Worm (Caenorhabditis elegans) whole organism, young adult: ENCODE data around the gene F35C5.3.

Source experiments
- B0019.2 ChIP-seq: fragments of 200-800 bp; sonication (Bioruptor generic); conservative IDR thresholded peaks from 2 replicates; pipeline ENCODE4 v1.3.6; 2022; ENCODE audit warnings: missing genetic modification reagents, missing genetic modification characterization, missing compliant biosample characterization
- B0035.1 ChIP-seq: sonication (generic microtip); optimal IDR thresholded peaks from 2 replicates; lab custom pipeline; 2016; ENCODE audit warnings: missing genetic modification characterization, mild to moderate bottlenecking, missing compliant biosample characterization, missing genotype, missing genetic modification reagents
- B0336.3 ChIP-seq: fragments of 200-800 bp; sonication (Bioruptor generic); IDR thresholded peaks from 2 replicates; pipeline ENCODE4 v1.3.6; 2022; ENCODE audit warnings: missing genetic modification characterization, missing compliant biosample characterization
- F55B11.4 ChIP-seq: sonication (generic microtip); optimal IDR thresholded peaks from 2 replicates; lab custom pipeline; 2016; ENCODE audit warnings: missing compliant biosample characterization, missing genetic modification characterization, borderline replicate concordance; ENCODE audit not compliant: insufficient read depth
- F57A8.1 ChIP-seq: fragments of 200-800 bp; sonication (Bioruptor generic); optimal IDR thresholded peaks from 2 replicates; lab custom pipeline; 2018; ENCODE audit warnings: mild to moderate bottlenecking, missing genetic modification characterization, moderate library complexity, missing compliant biosample characterization
- K11D2.4 ChIP-seq: fragments of 200-800 bp; sonication (Bioruptor generic); IDR thresholded peaks from 2 replicates; pipeline ENCODE4 v1.3.6; 2022; ENCODE audit warnings: missing genetic modification reagents, missing genetic modification characterization, missing compliant biosample characterization
- Y79H2A.3 ChIP-seq: fragments of 200-800 bp; sonication (Bioruptor generic); conservative IDR thresholded peaks from 2 replicates; pipeline ENCODE4 v1.3.6; 2022; ENCODE audit warnings: missing genetic modification reagents, missing genetic modification characterization, missing compliant biosample characterization
- ZK185.1 ChIP-seq: sonication (generic microtip); optimal IDR thresholded peaks from 2 replicates; lab custom pipeline; 2016; ENCODE audit warnings: mild to moderate bottlenecking, missing genetic modification characterization, missing compliant biosample characterization; ENCODE audit not compliant: poor library complexity, severe bottlenecking
- ama-1 ChIP-seq, 3 experiments: fragments of 150-350 bp in 1 of 3; sonication (generic microtip) in 2 of 3; optimal IDR thresholded peaks; 2 replicates each; lab custom pipeline; 2014 to 2018; ENCODE audit warnings: missing biosample characterization in 2 of 3, missing genetic modification characterization in 2 of 3, missing genetic modification reagents in 2 of 3
- aptf-3 ChIP-seq: fragments of 200-800 bp; sonication (Bioruptor generic); IDR thresholded peaks from 2 replicates; pipeline ENCODE4 v1.3.6; 2022; ENCODE audit warnings: missing genetic modification characterization, missing compliant biosample characterization
- attf-5 ChIP-seq: fragments of 200-800 bp; sonication (Bioruptor generic); optimal IDR thresholded peaks from 2 replicates; lab custom pipeline; 2018; ENCODE audit warnings: mild to moderate bottlenecking, missing genetic modification characterization, missing compliant biosample characterization
- attf-6 ChIP-seq: fragments of 200-800 bp; sonication (Bioruptor generic); IDR thresholded peaks from 2 replicates; pipeline ENCODE4 v1.3.6; 2022; ENCODE audit warnings: missing genetic modification reagents, missing genetic modification characterization, missing compliant biosample characterization
- bed-2 ChIP-seq: fragments of 200-800 bp; sonication (Bioruptor generic); IDR thresholded peaks from 2 replicates; pipeline ENCODE4 v1.3.6; 2022; ENCODE audit warnings: missing genetic modification reagents, missing genetic modification characterization, missing compliant biosample characterization
- ceh-100 ChIP-seq: fragments of 200-800 bp; sonication (Bioruptor generic); IDR thresholded peaks from 2 replicates; pipeline ENCODE4 v1.3.6; 2022; ENCODE audit warnings: missing genetic modification reagents, missing genetic modification characterization, missing compliant biosample characterization
- ceh-40 ChIP-seq: fragments of 200-800 bp; sonication (Bioruptor generic); IDR thresholded peaks from 2 replicates; pipeline ENCODE4 v1.3.6; 2022; ENCODE audit warnings: missing genetic modification characterization, missing compliant biosample characterization
- ceh-58 ChIP-seq: fragments of 200-800 bp; sonication (Bioruptor generic); IDR thresholded peaks from 2 replicates; pipeline ENCODE4 v1.3.6; 2022; ENCODE audit warnings: missing genetic modification characterization, missing compliant biosample characterization
- ceh-79 ChIP-seq: sonication (generic microtip); optimal IDR thresholded peaks from 2 replicates; lab custom pipeline; 2017; ENCODE audit warnings: mild to moderate bottlenecking, missing genetic modification characterization, missing compliant biosample characterization
- ceh-91 ChIP-seq: fragments of 200-800 bp; sonication (Bioruptor generic); IDR thresholded peaks from 2 replicates; pipeline ENCODE4 v1.3.6; 2022; ENCODE audit warnings: missing genetic modification reagents, missing genetic modification characterization, missing compliant biosample characterization
- dox-1 ChIP-seq: fragments of 200-800 bp; sonication (Bioruptor generic); IDR thresholded peaks from 2 replicates; pipeline ENCODE4 v1.3.6; 2022; ENCODE audit warnings: missing genetic modification reagents, missing genetic modification characterization, missing compliant biosample characterization
- gei-17 ChIP-seq: fragments of 200-800 bp; sonication (Bioruptor generic); optimal IDR thresholded peaks from 2 replicates; lab custom pipeline; 2018; ENCODE audit warnings: mild to moderate bottlenecking, missing genetic modification characterization, missing compliant biosample characterization
- hmg-1.2 ChIP-seq: fragments of 200-800 bp; sonication (Bioruptor generic); IDR thresholded peaks from 2 replicates; pipeline ENCODE4 v1.3.6; 2022; ENCODE audit warnings: missing genetic modification reagents, missing genetic modification characterization, missing compliant biosample characterization
- hrde-1 ChIP-seq: sonication (generic microtip); optimal IDR thresholded peaks from 2 replicates; lab custom pipeline; 2016; ENCODE audit warnings: missing genetic modification characterization, mild to moderate bottlenecking, missing compliant biosample characterization, moderate library complexity, missing genotype, missing genetic modification reagents, borderline replicate concordance
- lag-1 ChIP-seq: fragments of 200-800 bp; sonication (Bioruptor generic); IDR thresholded peaks from 2 replicates; pipeline ENCODE4 v1.3.6; 2022; ENCODE audit warnings: missing genetic modification reagents, missing genetic modification characterization, missing compliant biosample characterization
- let-526 ChIP-seq: fragments of 200-800 bp; sonication (Bioruptor generic); IDR thresholded peaks from 2 replicates; pipeline ENCODE4 v1.3.6; 2022; ENCODE audit warnings: missing genetic modification reagents, missing genetic modification characterization, missing compliant biosample characterization
- lin-35 ChIP-seq, 3 experiments: fragments of 150-350 bp in 2 of 3; sonication (generic microtip) in 1 of 3; optimal IDR thresholded peaks; 2 replicates each; lab custom pipeline; 2014 to 2018; ENCODE audit warnings: missing biosample characterization in 3 of 3, missing genetic modification characterization in 3 of 3, missing genetic modification reagents in 3 of 3
- madf-8 ChIP-seq: fragments of 200-800 bp; sonication (Bioruptor generic); conservative IDR thresholded peaks from 2 replicates; pipeline ENCODE4 v1.3.6; 2022; ENCODE audit warnings: missing genetic modification reagents, missing genetic modification characterization, missing compliant biosample characterization
- nhr-120 ChIP-seq: fragments of 200-800 bp; sonication (Bioruptor generic); IDR thresholded peaks from 2 replicates; pipeline ENCODE4 v1.3.6; 2022; ENCODE audit warnings: missing genetic modification characterization, missing compliant biosample characterization
- nhr-179 ChIP-seq: sonication (generic microtip); optimal IDR thresholded peaks from 2 replicates; lab custom pipeline; 2016; ENCODE audit warnings: mild to moderate bottlenecking, missing genetic modification characterization, missing compliant biosample characterization
- nhr-80 ChIP-seq: sonication (generic microtip); optimal IDR thresholded peaks from 2 replicates; lab custom pipeline; 2016; ENCODE audit warnings: missing genetic modification characterization, missing compliant biosample characterization
- snpc-1.1 ChIP-seq: sonication (generic microtip); optimal IDR thresholded peaks from 2 replicates; lab custom pipeline; 2017; ENCODE audit warnings: missing genetic modification characterization, mild to moderate bottlenecking, missing compliant biosample characterization, antibody characterized with exemption, moderate library complexity, missing genotype, missing genetic modification reagents; ENCODE audit not compliant: insufficient read depth
- snpc-4 ChIP-seq, 5 experiments: fragments of 150-350 bp in 1 of 5; sonication (generic microtip) in 4 of 5; optimal IDR thresholded peaks; 2 replicates each; lab custom pipeline; 2014 to 2018; ENCODE audit warnings: missing genetic modification characterization in 5 of 5, missing biosample characterization in 3 of 5, antibody characterized with exemption in 2 of 5, mild to moderate bottlenecking in 2 of 5, missing compliant biosample characterization in 2 of 5, missing genotype in 2 of 5, moderate library complexity in 2 of 5, missing genetic modification reagents in 1 of 5
- tbx-9 ChIP-seq: sonication (generic microtip); optimal IDR thresholded peaks from 2 replicates; lab custom pipeline; 2016; ENCODE audit warnings: borderline replicate concordance, missing genetic modification characterization, inconsistent platforms, missing compliant biosample characterization
- tlf-1 ChIP-seq: fragments of 200-800 bp; sonication (Bioruptor generic); optimal IDR thresholded peaks from 2 replicates; lab custom pipeline; 2018; ENCODE audit warnings: mild to moderate bottlenecking, missing genetic modification characterization, missing compliant biosample characterization
- unc-130 ChIP-seq: sonication (generic microtip); optimal IDR thresholded peaks from 2 replicates; lab custom pipeline; 2016; ENCODE audit warnings: missing genetic modification reagents, missing genetic modification characterization, missing compliant biosample characterization
- unc-62 ChIP-seq: fragments of 150-350 bp; optimal IDR thresholded peaks from 2 replicates; lab custom pipeline; 2014; ENCODE audit warnings: missing biosample characterization, missing genetic modification reagents, missing genetic modification characterization
- xnd-1 ChIP-seq: sonication (generic microtip); optimal IDR thresholded peaks from 2 replicates; lab custom pipeline; 2016; ENCODE audit warnings: missing genotype, missing genetic modification reagents, missing genetic modification characterization, missing compliant biosample characterization
- zfh-2 ChIP-seq: fragments of 200-800 bp; sonication (Bioruptor generic); conservative IDR thresholded peaks from 2 replicates; pipeline ENCODE4 v1.3.6; 2022; ENCODE audit warnings: missing genetic modification reagents, missing genetic modification characterization, missing compliant biosample characterization
- ztf-25 ChIP-seq: fragments of 200-800 bp; sonication (Bioruptor generic); IDR thresholded peaks from 2 replicates; pipeline ENCODE4 v1.3.6; 2022; ENCODE audit warnings: missing genetic modification reagents, missing genetic modification characterization, missing compliant biosample characterization
- ztf-28 ChIP-seq: fragments of 200-800 bp; sonication (Bioruptor generic); IDR thresholded peaks from 2 replicates; pipeline ENCODE4 v1.3.6; 2022; ENCODE audit warnings: missing genetic modification reagents, missing genetic modification characterization, missing compliant biosample characterization

The F35C5.3 gene

DNA sequence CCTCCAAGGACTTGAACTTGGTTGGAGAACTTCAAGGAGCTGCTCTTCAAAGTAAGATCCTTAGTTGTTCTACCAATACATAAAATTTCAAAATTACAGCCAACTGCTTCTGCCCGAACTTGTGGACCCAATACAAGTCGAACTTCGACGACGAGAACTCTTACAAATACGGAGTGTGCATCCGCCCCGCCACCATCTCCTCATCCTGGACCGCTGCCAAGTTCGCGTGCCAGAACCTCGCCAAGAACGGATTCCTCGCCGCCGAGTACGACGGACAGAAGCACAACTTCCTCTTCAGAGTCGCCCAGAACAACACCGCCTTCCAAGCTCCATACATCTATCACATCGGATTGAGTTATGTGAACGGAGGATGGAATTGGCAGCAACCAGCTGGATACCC, 8.1 kb downstream of the F35C5.3 start:
- TF ChIP-seq zfh-2 (GFP tag; lab: Robert Waterston, UW) = peak; percentile 51; the same call in 1 of the 2 replicates
- no peak for TF ChIP-seq xnd-1 (tag; lab: Kevin White, UChicago)
- TF ChIP-seq, all 124 proteins: peak for 1

DNA sequence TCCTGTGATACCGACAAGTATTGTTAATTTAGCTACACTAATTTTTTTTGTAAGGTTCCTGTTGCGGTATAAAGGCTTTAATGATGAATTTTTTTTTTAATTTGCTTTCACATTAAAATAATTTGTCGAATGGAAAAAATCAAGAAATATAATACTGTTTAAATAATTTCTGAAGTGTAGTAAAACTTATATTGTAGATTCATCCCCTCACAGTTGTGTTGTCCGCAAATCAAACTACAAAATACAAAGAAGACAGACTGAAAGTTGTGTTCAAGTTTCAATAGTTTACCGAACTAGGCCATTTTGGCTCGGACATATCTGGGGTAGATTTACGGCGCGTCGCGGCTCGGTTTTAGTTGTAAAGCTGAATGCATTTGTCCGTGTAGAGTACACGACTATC, 8.8 kb downstream of the F35C5.3 start:
- TF ChIP-seq ztf-25 (GFP tag; lab: Robert Waterston, UW) (no peak), Y79H2A.3 (GFP tag; lab: Robert Waterston, UW) (no peak), attf-6 (GFP tag; lab: Robert Waterston, UW) (no peak), ceh-79 (no peak), ceh-40 (GFP tag; lab: Robert Waterston, UW) (no peak), ceh-100 (no peak), lin-35 (GFP tag; optimal IDR thresholded peaks at IDR 0.05; lab: Kevin White, UChicago) (no peak), let-526 (GFP tag; lab: Robert Waterston, UW) (no peak), lag-1 (GFP tag; lab: Robert Waterston, UW) (no peak)

DNA sequence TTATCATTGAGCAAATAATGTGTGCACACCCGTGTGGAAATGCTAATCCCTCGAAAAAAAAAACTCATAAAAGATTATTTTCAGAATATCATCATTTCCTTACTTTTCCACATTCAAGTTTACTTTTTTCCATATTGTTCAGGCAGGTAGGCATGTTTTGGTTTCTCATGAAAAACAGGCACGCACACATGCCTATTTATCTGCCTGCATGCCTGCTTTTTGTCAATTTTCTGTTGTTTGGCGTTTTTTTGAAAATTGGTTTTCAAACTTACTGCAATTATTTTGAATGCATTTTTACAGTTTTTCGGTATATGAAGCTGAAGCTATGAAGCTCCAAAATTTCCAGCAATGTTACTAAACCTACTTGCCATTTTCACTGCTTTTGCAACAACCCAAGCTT, 9.4 kb downstream of the F35C5.3 start, which contains the start of gene clec-64:
clec-64 (plus strand) TSS at position 301 of the 400 bp plus-strand sequence.
- TF ChIP-seq snpc-1.1 = no peak
- TF ChIP-seq B0019.2 (GFP tag; lab: Robert Waterston, UW) = no peak
- TF ChIP-seq nhr-120 (GFP tag; lab: Robert Waterston, UW) = no peak
- no peak for TF ChIP-seq B0035.1
- no peak for TF ChIP-seq bed-2 (GFP tag; lab: Robert Waterston, UW)
- TF ChIP-seq ztf-28 (GFP tag; lab: Robert Waterston, UW) = no peak
- no peak for TF ChIP-seq tbx-9 (tag; lab: Kevin White, UChicago)
- TF ChIP-seq nhr-179 (tag; lab: Kevin White, UChicago) = no peak
- TF ChIP-seq hrde-1 = no peak
- no peak for TF ChIP-seq ceh-91 (GFP tag; lab: Robert Waterston, UW)
- no peak for TF ChIP-seq ZK185.1 (tag; lab: Kevin White, UChicago)
- TF ChIP-seq gei-17 (GFP tag; lab: Kevin White, UChicago) = no peak
- TF ChIP-seq tlf-1 (GFP tag; lab: Kevin White, UChicago) = no peak
- no peak for TF ChIP-seq K11D2.4 (GFP tag; lab: Robert Waterston, UW)
- TF ChIP-seq, all 124 proteins: peak for 0

DNA sequence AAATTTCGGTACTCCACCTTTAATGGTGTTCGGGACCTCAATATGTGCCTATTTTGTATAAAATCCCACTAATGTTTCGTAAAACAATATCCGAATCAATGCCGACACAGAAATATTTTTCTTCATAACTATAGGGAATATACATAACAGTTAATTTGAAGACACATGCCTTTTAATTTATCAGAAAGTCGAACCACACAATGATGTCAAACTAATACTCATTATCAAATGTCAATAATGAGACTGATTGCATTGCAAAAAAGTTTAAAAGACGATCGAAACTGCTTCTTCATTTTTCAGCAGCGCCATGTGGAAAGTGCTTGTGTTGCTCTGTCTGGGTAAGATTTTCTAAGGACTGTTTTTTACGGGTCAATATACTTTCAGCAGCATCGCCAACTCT, 12.5 kb downstream of the F35C5.3 start, which contains the start of gene clec-65:
clec-65 (plus strand) TSS at position 301 of the 400 bp plus-strand sequence.
- TF ChIP-seq nhr-80 (tag; lab: Kevin White, UChicago) = peak; percentile 20
- 0 out of 2 replicates have a peak, but pooled peaks have one; percentile 15 for TF ChIP-seq dox-1 (GFP tag; lab: Robert Waterston, UW)
- TF ChIP-seq xnd-1 (tag; lab: Kevin White, UChicago) = no peak
- TF ChIP-seq, all 124 proteins: peak for 2

DNA sequence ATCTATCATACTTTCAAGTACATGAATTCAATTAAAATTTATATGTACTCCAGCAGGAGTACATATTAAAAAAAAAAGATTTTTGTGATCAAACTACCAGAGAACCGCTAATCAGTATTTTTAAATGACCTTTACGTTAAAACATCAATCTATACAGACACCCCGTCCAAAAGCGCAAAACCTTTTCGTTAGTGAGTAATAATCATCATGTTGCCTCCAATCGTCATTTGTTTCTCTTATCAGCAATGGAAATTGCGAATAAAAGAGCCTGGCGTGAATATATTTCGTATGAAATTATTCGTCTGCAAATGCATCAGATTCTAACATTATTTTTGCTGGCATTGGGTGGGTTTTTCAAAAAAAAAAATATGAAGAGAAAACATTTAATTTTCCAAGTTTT, 15.6 kb downstream of the F35C5.3 start, which contains the start of gene clec-66:
clec-66 (plus strand) TSS at position 225 of the 400 bp plus-strand sequence.
- TF ChIP-seq snpc-4 (GFP tag; optimal IDR thresholded peaks at IDR 0.05; lab: Kevin White, UChicago) = no peak
- no peak for TF ChIP-seq snpc-4 (tag; optimal IDR thresholded peaks at IDR 0.05; lab: Kevin White, UChicago)
- TF ChIP-seq nhr-80 (tag; lab: Kevin White, UChicago) = peak; percentile 70

DNA sequence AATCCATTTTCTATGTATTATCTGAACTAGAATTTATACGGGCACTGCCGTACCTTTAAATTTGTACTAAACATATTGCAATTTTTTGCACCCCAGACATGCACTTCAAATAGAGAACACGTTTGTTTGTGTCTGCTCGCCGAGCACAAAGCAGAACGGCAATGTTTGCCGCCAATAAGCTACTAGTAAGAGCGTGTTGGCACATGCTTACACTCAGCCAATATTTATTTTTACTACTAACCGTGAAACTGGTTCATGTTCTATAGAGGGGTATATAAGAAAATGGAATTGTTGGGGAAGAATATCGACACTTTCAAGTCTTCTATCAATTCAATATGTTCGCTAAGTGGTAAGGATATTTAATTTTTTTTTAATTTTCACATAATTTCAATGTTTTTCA, 18.5 kb downstream of the F35C5.3 start, which contains the start of gene nspb-11:
nspb-11 (plus strand) TSS at position 301 of the 400 bp plus-strand sequence.
- TF ChIP-seq madf-8 (GFP tag; lab: Robert Waterston, UW) (no peak), B0336.3 (no peak), hmg-1.2 (no peak), aptf-3 (GFP tag; lab: Robert Waterston, UW) (no peak), ama-1 (optimal IDR thresholded peaks at IDR 0.05; lab: Kevin White, UChicago) (no peak), ama-1 (GFP tag; optimal IDR thresholded peaks at IDR 0.05; lab: Kevin White, UChicago) (no peak), F55B11.4 (no peak), attf-5 (GFP tag; lab: Kevin White, UChicago) (no peak), unc-130 (no peak), unc-62 (no peak), ceh-58 (GFP tag; lab: Robert Waterston, UW) (no peak), F57A8.1 (no peak), nhr-80 (tag; lab: Kevin White, UChicago) (no peak), snpc-1.1 (no peak)
